Fruit fly (Drosophila melanogaster) whole organism: ENCODE measurements around the gene Ank2.

Experiments used
- CG8478 ChIP-seq: fragments of >200 bp; optimal IDR thresholded peaks from 2 replicates; lab custom pipeline; 2018; ENCODE audit warnings: inconsistent platforms
- Dll ChIP-seq: fragments of >200 bp; optimal IDR thresholded peaks from 2 replicates; lab custom pipeline; 2017
- EcR ChIP-seq, 2 experiments: fragments of >200 bp; optimal IDR thresholded peaks; 2 replicates each; lab custom pipeline; 2017; ENCODE audit warnings: missing biosample characterization in 2 of 2, missing genetic modification characterization in 2 of 2, missing genetic modification reagents in 2 of 2
- psq ChIP-seq: fragments of >200 bp; optimal IDR thresholded peaks from 2 replicates; lab custom pipeline; 2017

dm6 chr3L:7630047-7630446 is 88.1 kb downstream of the Ank2 start:
- TF ChIP-seq psq (no peak), CG8478 (lab: Kevin White, UChicago) (no peak), EcR (GFP tag; optimal IDR thresholded peaks at IDR 0.05; lab: Kevin White, UChicago) (no peak), Dll (lab: Kevin White, UChicago) (no peak)
